Worm (Caenorhabditis elegans): ENCODE results near the gene pno-1.

Gene pno-1

DNA sequence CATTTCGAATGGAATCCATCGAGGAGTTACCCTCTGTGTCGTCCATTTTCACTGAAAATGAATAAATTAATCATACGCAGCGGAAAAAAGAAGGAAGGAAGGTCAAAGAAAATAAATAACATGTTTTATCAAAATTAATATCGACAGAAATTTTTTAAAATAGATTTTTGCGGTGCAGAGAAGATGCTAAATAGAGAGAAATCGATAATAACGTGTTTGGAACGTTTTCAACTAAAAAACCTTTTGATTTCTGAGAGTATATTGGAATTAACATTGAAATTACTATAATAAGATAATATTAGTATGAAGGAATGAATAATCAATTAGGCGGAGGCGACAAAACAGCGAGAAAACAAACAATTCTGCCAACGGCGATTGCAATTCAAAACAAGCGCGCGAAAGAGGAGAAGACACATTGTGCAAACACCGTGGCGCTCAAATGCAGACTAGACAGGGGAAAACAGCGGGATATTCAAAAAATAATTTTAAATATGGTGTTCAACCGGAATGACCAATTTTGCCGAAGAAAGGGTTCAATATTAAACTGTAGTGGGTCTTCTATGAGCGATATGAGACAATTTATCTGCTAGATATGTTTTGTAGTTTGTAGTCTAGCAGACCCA lies 26.2 kb downstream of the pno-1 start, which contains the start of gene wee-1.3 (continued):
- no peak for TF ChIP-seq lim-6 (tag; optimal IDR thresholded peaks at IDR 0.05)
- no peak for TF ChIP-seq ahr-1 (tag; optimal IDR thresholded peaks at IDR 0.05)
- TF ChIP-seq madf-2 (tag; optimal IDR thresholded peaks at IDR 0.05), result no peak
- no peak for TF ChIP-seq tbx-7 (tag; optimal IDR thresholded peaks at IDR 0.05)
- TF ChIP-seq ceh-6 (GFP tag; optimal IDR thresholded peaks at IDR 0.05), result no peak
- no peak for TF ChIP-seq fax-1 (tag; optimal IDR thresholded peaks at IDR 0.05)
- no peak for TF ChIP-seq pag-3 (tag; optimal IDR thresholded peaks at IDR 0.05; ENCODE audit: borderline replicate concordance)
- TF ChIP-seq odd-2 (tag; optimal IDR thresholded peaks at IDR 0.05), result no peak
- no peak for TF ChIP-seq ama-1 (optimal IDR thresholded peaks at IDR 0.05)
- TF ChIP-seq ttx-3 (tag; optimal IDR thresholded peaks at IDR 0.05), result no peak
- peak; percentile 24 for TF ChIP-seq ceh-14 (tag; optimal IDR thresholded peaks at IDR 0.05)
- no peak for TF ChIP-seq ceh-18 (tag; optimal IDR thresholded peaks at IDR 0.05)
- peak; percentile 5 for TF ChIP-seq pax-1 (tag; optimal IDR thresholded peaks at IDR 0.05)
- no peak for TF ChIP-seq mec-3 (tag; optimal IDR thresholded peaks at IDR 0.05; ENCODE audit: borderline replicate concordance)
- TF ChIP-seq sox-4 (tag; optimal IDR thresholded peaks at IDR 0.05), result no peak
- no peak for TF ChIP-seq F13H6.1 (tag; optimal IDR thresholded peaks at IDR 0.05)
- TF ChIP-seq T23F11.4 (GFP tag; optimal IDR thresholded peaks at IDR 0.05), result no peak
- TF ChIP-seq hlh-6 (tag; optimal IDR thresholded peaks at IDR 0.05), result no peak
- no peak for TF ChIP-seq npax-4 (tag; optimal IDR thresholded peaks at IDR 0.05)
- no peak for TF ChIP-seq K09A11.1 (tag; optimal IDR thresholded peaks at IDR 0.05; ENCODE audit: insufficient read depth)
- no peak for TF ChIP-seq hlh-13 (GFP tag; optimal IDR thresholded peaks at IDR 0.05)
- no peak for TF ChIP-seq syd-9 (tag; optimal IDR thresholded peaks at IDR 0.05)
- peak; percentile 37 for TF ChIP-seq elt-2 (tag; optimal IDR thresholded peaks at IDR 0.05)
- peak; percentile 53 for TF ChIP-seq unc-42 (tag; optimal IDR thresholded peaks at IDR 0.05)
- TF ChIP-seq nfya-1 (tag; optimal IDR thresholded peaks at IDR 0.05), result peak; percentile 59
- no peak for TF ChIP-seq unc-86 (tag; optimal IDR thresholded peaks at IDR 0.05)
- peak; percentile 28 for TF ChIP-seq ztf-16 (tag; optimal IDR thresholded peaks at IDR 0.05)
- TF ChIP-seq ceh-2 (tag; optimal IDR thresholded peaks at IDR 0.05), result peak; percentile 10
- TF ChIP-seq gmeb-2 (tag; optimal IDR thresholded peaks at IDR 0.05), result no peak
- TF ChIP-seq pqm-1 (tag; optimal IDR thresholded peaks at IDR 0.05), result no peak
- TF ChIP-seq ets-4 (tag; optimal IDR thresholded peaks at IDR 0.05), result no peak
- no peak for TF ChIP-seq ceh-22 (tag; optimal IDR thresholded peaks at IDR 0.05)
- TF ChIP-seq tbx-2 (tag; optimal IDR thresholded peaks at IDR 0.05), result peak; percentile 18
- no peak for TF ChIP-seq pha-2 (tag; optimal IDR thresholded peaks at IDR 0.05)
- TF ChIP-seq hlh-15 (tag; optimal IDR thresholded peaks at IDR 0.05), result no peak
- TF ChIP-seq ceh-48 (tag; optimal IDR thresholded peaks at IDR 0.05), result no peak
- TF ChIP-seq fkh-10 (GFP tag; optimal IDR thresholded peaks at IDR 0.05), result no peak
- no peak for TF ChIP-seq ceh-9 (tag; optimal IDR thresholded peaks at IDR 0.05)
- no peak for TF ChIP-seq hlh-8 (tag; optimal IDR thresholded peaks at IDR 0.05)
- no peak for TF ChIP-seq che-1 (tag; optimal IDR thresholded peaks at IDR 0.05)
- no peak for TF ChIP-seq hlh-30 (tag; optimal IDR thresholded peaks at IDR 0.05; ENCODE audit: insufficient read depth)
- 0 out of 2 replicates have a peak, but pooled peaks have one; percentile 15 for TF ChIP-seq sox-2 (GFP tag; IDR thresholded peaks at IDR 0.05)
- peak; percentile 22 for TF ChIP-seq dve-1 (tag; optimal IDR thresholded peaks at IDR 0.05)
- TF ChIP-seq dmd-4 (tag; optimal IDR thresholded peaks at IDR 0.05; ENCODE audit: borderline replicate concordance), result no peak
- no peak for TF ChIP-seq rnt-1 (tag; optimal IDR thresholded peaks at IDR 0.05)
- TF ChIP-seq C38D4.7 (GFP tag; optimal IDR thresholded peaks at IDR 0.05), result no peak
- TF ChIP-seq C08G9.2 (tag; optimal IDR thresholded peaks at IDR 0.05), result peak; percentile 20
- no peak for TF ChIP-seq fkh-6 (tag; optimal IDR thresholded peaks at IDR 0.05)
- TF ChIP-seq nhr-232 (tag; optimal IDR thresholded peaks at IDR 0.05), result no peak
- TF ChIP-seq ceh-19 (GFP tag; optimal IDR thresholded peaks at IDR 0.05), result no peak
